Worm (Caenorhabditis elegans) whole organism, L2 larva: ENCODE results near the gene T05E12.3.

ENCODE experiments used
- R02D3.7 ChIP-seq: fragments of 150-350 bp; optimal IDR thresholded peaks from 2 replicates; lab custom pipeline; 2014; ENCODE audit warnings: missing biosample characterization, missing genetic modification characterization
- aly-2 ChIP-seq: fragments of 150-350 bp; optimal IDR thresholded peaks from 2 replicates; lab custom pipeline; 2014; ENCODE audit warnings: missing biosample characterization, missing genetic modification characterization
- ama-1 ChIP-seq: fragments of 150-350 bp; optimal IDR thresholded peaks from 2 replicates; lab custom pipeline; 2018; ENCODE audit warnings: inconsistent platforms
- crh-2 ChIP-seq: sonication (generic microtip); optimal IDR thresholded peaks from 2 replicates; lab custom pipeline; 2017; ENCODE audit warnings: missing biosample characterization, missing genetic modification characterization
- dmd-4 ChIP-seq: sonication (generic microtip); optimal IDR thresholded peaks from 2 replicates; lab custom pipeline; 2017; ENCODE audit warnings: missing biosample characterization, missing genetic modification characterization
- egl-27 ChIP-seq: sonication (generic microtip); optimal IDR thresholded peaks from 3 replicates; lab custom pipeline; 2017; ENCODE audit warnings: missing biosample characterization, missing genetic modification reagents, missing genetic modification characterization
- lin-13 ChIP-seq: fragments of 150-350 bp; optimal IDR thresholded peaks from 2 replicates; lab custom pipeline; 2014; ENCODE audit warnings: missing biosample characterization, missing genetic modification reagents, missing genetic modification characterization
- lsy-2 ChIP-seq, 2 experiments: fragments of 150-350 bp in 1 of 2; sonication (generic microtip) in 1 of 2; optimal IDR thresholded peaks; 2 replicates each; lab custom pipeline; 2014 to 2017; ENCODE audit warnings: missing biosample characterization in 2 of 2, missing genetic modification characterization in 2 of 2
- mab-5 ChIP-seq: fragments of 150-350 bp; optimal IDR thresholded peaks from 2 replicates; lab custom pipeline; 2014; ENCODE audit warnings: missing biosample characterization, missing genetic modification characterization
- sma-3 ChIP-seq: sonication (generic microtip); optimal IDR thresholded peaks from 2 replicates; lab custom pipeline; 2016; ENCODE audit warnings: missing genetic modification reagents, missing genetic modification characterization, missing compliant biosample characterization
- snpc-4 ChIP-seq: fragments of 150-350 bp; optimal IDR thresholded peaks from 2 replicates; lab custom pipeline; 2014; ENCODE audit warnings: missing biosample characterization, missing genetic modification characterization
- unc-39 ChIP-seq: fragments of 150-350 bp; optimal IDR thresholded peaks from 2 replicates; lab custom pipeline; 2014; ENCODE audit warnings: missing biosample characterization, missing genetic modification characterization
- unc-62 ChIP-seq: fragments of 150-350 bp; optimal IDR thresholded peaks from 2 replicates; lab custom pipeline; 2014; ENCODE audit warnings: missing biosample characterization, missing genetic modification reagents, missing genetic modification characterization

DNA sequence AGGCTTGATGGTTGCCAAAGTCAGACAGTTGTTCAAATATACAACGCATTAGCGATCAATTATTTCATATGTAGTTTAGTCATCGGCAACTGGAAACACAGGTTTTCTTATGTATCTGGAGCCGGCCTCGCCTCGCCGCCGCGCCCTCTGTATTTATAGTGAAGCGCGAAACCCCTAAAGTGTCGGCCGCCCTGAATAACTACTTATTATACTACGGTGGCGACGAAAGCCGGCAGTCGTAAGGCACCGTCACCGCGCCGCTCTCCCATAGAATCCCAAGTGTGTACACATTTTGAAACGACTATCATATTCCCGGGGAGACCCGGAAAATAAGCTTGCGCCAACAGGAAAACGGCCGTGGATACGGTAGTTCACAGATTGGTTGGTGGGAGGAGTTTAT lies 16.8 kb upstream of the T05E12.3 start:
- no peak for TF ChIP-seq ama-1 (lab: Kevin White, UChicago)
- TF ChIP-seq unc-39 (tag; lab: Kevin White, UChicago) = no peak
- no peak for TF ChIP-seq lin-13 (GFP tag; lab: Kevin White, UChicago)
- TF ChIP-seq snpc-4 = no peak
- TF ChIP-seq unc-62 (GFP tag; lab: Kevin White, UChicago) = no peak
- no peak for TF ChIP-seq crh-2 (tag; lab: Kevin White, UChicago)
- TF ChIP-seq sma-3 = no peak
- TF ChIP-seq R02D3.7 (tag; lab: Kevin White, UChicago) = no peak
- TF ChIP-seq egl-27 (tag; lab: Kevin White, UChicago) = no peak
- TF ChIP-seq aly-2 (tag; lab: Kevin White, UChicago) = no peak
- TF ChIP-seq mab-5 (tag; lab: Kevin White, UChicago) = no peak
- no peak for TF ChIP-seq lsy-2 (tag; optimal IDR thresholded peaks at IDR 0.05; lab: Kevin White, UChicago)
- TF ChIP-seq dmd-4 (tag; lab: Kevin White, UChicago) = no peak
